Fruit fly (Drosophila melanogaster) whole organism, embryonic: ENCODE data around the gene pug.

ENCODE experiments used
- BtbVII ChIP-seq: fragments of 200-800 bp; sonication (Bioruptor generic); optimal IDR thresholded peaks from 3 replicates; lab custom pipeline; 2017; ENCODE audit warnings: missing biosample characterization, mild to moderate bottlenecking, missing genetic modification characterization
- CG10565 ChIP-seq: fragments of 200-800 bp; sonication (Bioruptor generic); optimal IDR thresholded peaks from 3 replicates; lab custom pipeline; 2016; ENCODE audit warnings: missing biosample characterization, mild to moderate bottlenecking, missing genetic modification characterization
- CG11504 ChIP-seq: fragments of 200-800 bp; sonication (Bioruptor generic); optimal IDR thresholded peaks from 3 replicates; lab custom pipeline; 2019; ENCODE audit warnings: missing biosample characterization, mild to moderate bottlenecking, missing genetic modification characterization, moderate library complexity
- CG12391 ChIP-seq: fragments of 200-800 bp; sonication (Bioruptor generic); optimal IDR thresholded peaks from 3 replicates; lab custom pipeline; 2018; ENCODE audit warnings: missing biosample characterization, mild to moderate bottlenecking, missing genetic modification characterization, moderate library complexity
- CG13287 ChIP-seq: fragments of 200-800 bp; sonication (Bioruptor generic); IDR thresholded peaks from 2 replicates; pipeline ENCODE4 v1.3.6; 2022; ENCODE audit warnings: missing biosample characterization, missing genetic modification characterization; ENCODE audit not compliant: partially characterized antibody
- CG13775 ChIP-seq: fragments of 200-800 bp; sonication (Bioruptor generic); optimal IDR thresholded peaks from 3 replicates; lab custom pipeline; 2017; ENCODE audit warnings: missing biosample characterization, mild to moderate bottlenecking, missing genetic modification characterization
- CG14050 ChIP-seq: fragments of 200-800 bp; sonication (Bioruptor generic); IDR thresholded peaks from 3 replicates; pipeline ENCODE4 v1.3.6; 2022; ENCODE audit warnings: missing biosample characterization, missing genetic modification characterization
- CG14667 ChIP-seq: fragments of 200-800 bp; sonication (Bioruptor generic); IDR thresholded peaks from 2 replicates; pipeline ENCODE4 v1.3.6; 2022; ENCODE audit warnings: missing biosample characterization, missing genetic modification characterization
- CG15601 ChIP-seq: fragments of 200-800 bp; sonication (Bioruptor generic); optimal IDR thresholded peaks from 3 replicates; lab custom pipeline; 2019; ENCODE audit warnings: missing biosample characterization, mild to moderate bottlenecking, missing genetic modification characterization, moderate library complexity
- CG16813 ChIP-seq: fragments of 200-800 bp; sonication (Bioruptor generic); IDR thresholded peaks from 3 replicates; pipeline ENCODE4 v1.3.6; 2022; ENCODE audit warnings: missing biosample characterization, missing genetic modification characterization; ENCODE audit not compliant: partially characterized antibody
- CG17186 ChIP-seq: fragments of 200-800 bp; sonication (Bioruptor generic); optimal IDR thresholded peaks from 3 replicates; lab custom pipeline; 2017; ENCODE audit warnings: missing biosample characterization, missing genetic modification reagents, missing genetic modification characterization
- CG17385 ChIP-seq: fragments of 200-800 bp; sonication (Bioruptor generic); optimal IDR thresholded peaks from 3 replicates; lab custom pipeline; 2018; ENCODE audit warnings: missing biosample characterization, mild to moderate bottlenecking, missing genetic modification characterization
- CG32767 ChIP-seq: fragments of 200-800 bp; sonication (Bioruptor generic); IDR thresholded peaks from 2 replicates; pipeline ENCODE4 v1.3.6; 2022; ENCODE audit warnings: missing biosample characterization, missing genetic modification characterization
- CG42726 ChIP-seq: fragments of 200-800 bp; sonication (Bioruptor generic); IDR thresholded peaks from 2 replicates; pipeline ENCODE4 v1.3.6; 2022; ENCODE audit warnings: missing biosample characterization, missing genetic modification characterization; ENCODE audit not compliant: partially characterized antibody
- CG5953 ChIP-seq: fragments of 200-800 bp; sonication (Bioruptor generic); IDR thresholded peaks from 2 replicates; pipeline ENCODE4 v1.3.6; 2022; ENCODE audit warnings: missing biosample characterization, missing genetic modification characterization
- CG7372 ChIP-seq: fragments of 200-800 bp; sonication (Bioruptor generic); IDR thresholded peaks from 2 replicates; pipeline ENCODE4 v1.3.6; 2022; ENCODE audit warnings: missing biosample characterization, missing genetic modification characterization
- CG7839 ChIP-seq: fragments of 200-800 bp; sonication (Bioruptor generic); optimal IDR thresholded peaks from 3 replicates; lab custom pipeline; 2018; ENCODE audit warnings: missing biosample characterization, mild to moderate bottlenecking, missing genetic modification characterization, moderate library complexity
- CG8765 ChIP-seq: fragments of 200-800 bp; sonication (Bioruptor generic); IDR thresholded peaks from 2 replicates; pipeline ENCODE4 v1.3.6; 2022; ENCODE audit warnings: missing biosample characterization, missing genetic modification characterization
- CG9876 ChIP-seq: fragments of 200-800 bp; sonication (Bioruptor generic); optimal IDR thresholded peaks from 2 replicates; lab custom pipeline; 2016; ENCODE audit warnings: missing biosample characterization, missing genetic modification characterization
- Dip3 ChIP-seq: fragments of 200-800 bp; sonication (Bioruptor generic); optimal IDR thresholded peaks from 3 replicates; lab custom pipeline; 2016; ENCODE audit warnings: missing biosample characterization, missing genetic modification characterization
- Dref ChIP-seq: fragments of 200-800 bp; sonication (Bioruptor generic); IDR thresholded peaks from 2 replicates; pipeline ENCODE4 v1.3.6; 2022; ENCODE audit warnings: missing biosample characterization, missing genetic modification characterization
- Drgx ChIP-seq: fragments of 200-800 bp; sonication (Bioruptor generic); IDR thresholded peaks from 2 replicates; pipeline ENCODE4 v1.3.6; 2022; ENCODE audit warnings: missing biosample characterization, missing genetic modification characterization
- E2f2 ChIP-seq: fragments of 200-800 bp; sonication (Bioruptor generic); IDR thresholded peaks from 2 replicates; pipeline ENCODE4 v1.3.6; 2022; ENCODE audit warnings: missing biosample characterization, missing genetic modification characterization
- Elba2 ChIP-seq: fragments of 200-800 bp; sonication (Bioruptor generic); optimal IDR thresholded peaks from 3 replicates; lab custom pipeline; 2016; ENCODE audit warnings: missing biosample characterization, missing genetic modification characterization
- Hmr ChIP-seq: fragments of 200-800 bp; sonication (Bioruptor generic); optimal IDR thresholded peaks from 3 replicates; lab custom pipeline; 2017; ENCODE audit warnings: mild to moderate bottlenecking, missing biosample characterization, missing genetic modification reagents, missing genetic modification characterization
- Hr39 ChIP-seq: fragments of >200 bp; optimal IDR thresholded peaks from 2 replicates; lab custom pipeline; 2017
- Hr78 ChIP-seq, 2 experiments: fragments of 200-800 bp in 1 of 2; fragments of >200 bp in 1 of 2; sonication (Bioruptor generic) in 1 of 2; optimal IDR thresholded peaks; 2 replicates each; lab custom pipeline; 2017 to 2019; ENCODE audit warnings: missing biosample characterization in 2 of 2, missing genetic modification characterization in 2 of 2, mild to moderate bottlenecking in 1 of 2, moderate library complexity in 1 of 2
- Max ChIP-seq: fragments of 200-800 bp; sonication (Bioruptor generic); optimal IDR thresholded peaks from 2 replicates; lab custom pipeline; 2016; ENCODE audit warnings: missing biosample characterization, mild to moderate bottlenecking, missing genetic modification characterization
- NFAT ChIP-seq: fragments of 200-800 bp; sonication (Bioruptor generic); IDR thresholded peaks from 2 replicates; pipeline ENCODE4 v1.3.6; 2022; ENCODE audit warnings: missing biosample characterization, missing genetic modification characterization
- Pdp1 ChIP-seq, 2 experiments: fragments of 200-800 bp; sonication (Bioruptor generic); optimal IDR thresholded peaks; 3 replicates each; lab custom pipeline; 2016; ENCODE audit warnings: missing biosample characterization in 2 of 2, missing genetic modification characterization in 2 of 2, mild to moderate bottlenecking in 1 of 2, moderate library complexity in 1 of 2
- Ssrp ChIP-seq: fragments of 200-800 bp; sonication (Bioruptor generic); optimal IDR thresholded peaks from 2 replicates; lab custom pipeline; 2018; ENCODE audit warnings: missing biosample characterization, mild to moderate bottlenecking, missing genetic modification characterization, moderate library complexity
- Stat92E ChIP-seq, 3 experiments: fragments of >200 bp in 2 of 3; fragments of 200-800 bp in 1 of 3; sonication (Bioruptor generic) in 1 of 3; optimal IDR thresholded peaks; 2 replicates each; lab custom pipeline; 2017 to 2019; ENCODE audit warnings: missing biosample characterization in 3 of 3, missing genetic modification characterization in 3 of 3, mild to moderate bottlenecking in 1 of 3, moderate library complexity in 1 of 3
- ara ChIP-seq: fragments of 200-800 bp; sonication (Bioruptor generic); IDR thresholded peaks from 2 replicates; pipeline ENCODE4 v1.3.6; 2022; ENCODE audit warnings: missing biosample characterization, missing genetic modification characterization
- bcd ChIP-seq: fragments of 200-800 bp; sonication (Bioruptor generic); optimal IDR thresholded peaks from 2 replicates; lab custom pipeline; 2017; ENCODE audit warnings: missing biosample characterization, mild to moderate bottlenecking, missing genetic modification characterization
- cg ChIP-seq: fragments of 200-800 bp; sonication (Bioruptor generic); optimal IDR thresholded peaks from 3 replicates; lab custom pipeline; 2019; ENCODE audit warnings: missing biosample characterization, mild to moderate bottlenecking, missing genetic modification characterization, moderate library complexity
- chif ChIP-seq, 2 experiments: fragments of 200-800 bp; sonication (Bioruptor generic); optimal IDR thresholded peaks; 3 replicates each; lab custom pipeline; 2016; ENCODE audit warnings: missing biosample characterization in 2 of 2, missing genetic modification characterization in 2 of 2
- dm ChIP-seq: fragments of 200-800 bp; sonication (Bioruptor generic); optimal IDR thresholded peaks from 3 replicates; lab custom pipeline; 2016; ENCODE audit warnings: missing biosample characterization, missing genetic modification characterization
- dysf ChIP-seq: fragments of 200-800 bp; sonication (Bioruptor generic); IDR thresholded peaks from 3 replicates; pipeline ENCODE4 v1.3.6; 2022; ENCODE audit warnings: missing biosample characterization, missing genetic modification characterization
- emc ChIP-seq: fragments of 200-800 bp; sonication (Bioruptor generic); optimal IDR thresholded peaks from 2 replicates; lab custom pipeline; 2016; ENCODE audit warnings: missing biosample characterization, missing genetic modification characterization
- fu2 ChIP-seq: fragments of 200-800 bp; sonication (Bioruptor generic); optimal IDR thresholded peaks from 2 replicates; lab custom pipeline; 2016; ENCODE audit warnings: missing biosample characterization, missing genetic modification characterization
- gcm2 ChIP-seq: fragments of 200-800 bp; sonication (Bioruptor generic); optimal IDR thresholded peaks from 2 replicates; lab custom pipeline; 2016; ENCODE audit warnings: missing biosample characterization, missing genetic modification characterization
- hth ChIP-seq: fragments of >200 bp; optimal IDR thresholded peaks from 2 replicates; lab custom pipeline; 2017; ENCODE audit warnings: inconsistent platforms
- jigr1 ChIP-seq: fragments of 200-800 bp; sonication (Bioruptor generic); IDR thresholded peaks from 3 replicates; pipeline ENCODE4 v1.3.6; 2022; ENCODE audit warnings: missing biosample characterization, missing genetic modification characterization
- kay ChIP-seq: fragments of 200-800 bp; sonication (Bioruptor generic); optimal IDR thresholded peaks from 2 replicates; lab custom pipeline; 2016; ENCODE audit warnings: missing biosample characterization, missing genetic modification characterization
- ro ChIP-seq: fragments of 200-800 bp; sonication (Bioruptor generic); IDR thresholded peaks from 2 replicates; pipeline ENCODE4 v1.3.6; 2022; ENCODE audit warnings: missing biosample characterization, missing genetic modification characterization
- slou ChIP-seq: fragments of 200-800 bp; sonication (Bioruptor generic); optimal IDR thresholded peaks from 3 replicates; lab custom pipeline; 2016; ENCODE audit warnings: missing biosample characterization, missing genetic modification characterization
- tll ChIP-seq, 2 experiments: fragments of 200-800 bp in 1 of 2; fragments of >200 bp in 1 of 2; sonication (Bioruptor generic) in 1 of 2; optimal IDR thresholded peaks; 2 replicates each; lab custom pipeline; 2017 to 2019; ENCODE audit warnings: missing biosample characterization in 2 of 2, missing genetic modification characterization in 2 of 2, mild to moderate bottlenecking in 1 of 2, moderate library complexity in 1 of 2
- vfl ChIP-seq: fragments of 200-800 bp; sonication (Bioruptor generic); optimal IDR thresholded peaks from 2 replicates; lab custom pipeline; 2016; ENCODE audit warnings: missing biosample characterization, missing genetic modification characterization
- vvl ChIP-seq: fragments of 200-800 bp; sonication (Bioruptor generic); IDR thresholded peaks from 2 replicates; pipeline ENCODE4 v1.3.6; 2022; ENCODE audit warnings: missing biosample characterization, missing genetic modification characterization
- z ChIP-seq: fragments of 200-800 bp; sonication (Bioruptor generic); IDR thresholded peaks from 3 replicates; pipeline ENCODE4 v1.3.6; 2022; ENCODE audit warnings: missing biosample characterization, missing genetic modification characterization
- zf30C ChIP-seq: fragments of 200-800 bp; sonication (Bioruptor generic); optimal IDR thresholded peaks from 3 replicates; lab custom pipeline; 2018; ENCODE audit warnings: missing biosample characterization, mild to moderate bottlenecking, missing genetic modification characterization

pug gene

dm6 chr3R:10684284-10684683, 12.1 kb upstream of the pug start (continued):
- TF ChIP-seq CG16813 (GFP tag; lab: Robert Waterston, UW) (no peak), CG7372 (GFP tag; lab: Robert Waterston, UW) (0 out of 2 replicates have a peak, but pooled peaks have one; percentile 34), fu2 (GFP tag; lab: Kevin White, UChicago) (no peak), Stat92E (GFP tag; optimal IDR thresholded peaks at IDR 0.05; lab: Kevin White, UChicago) (no peak), Ssrp (tag; lab: Kevin White, UChicago) (peak; percentile 69), CG42726 (GFP tag; lab: Robert Waterston, UW) (no peak), vvl (GFP tag; lab: Robert Waterston, UW) (peak; percentile 83), CG11504 (tag; lab: Kevin White, UChicago) (peak; percentile 89), cg (GFP tag; lab: Kevin White, UChicago) (no peak), Hmr (GFP tag; lab: Kevin White, UChicago) (peak; percentile 45), CG15601 (tag; lab: Kevin White, UChicago) (no peak), Hr78 (GFP tag; optimal IDR thresholded peaks at IDR 0.05; lab: Kevin White, UChicago) (no peak), E2f2 (GFP tag; lab: Robert Waterston, UW) (peak; percentile 48), jigr1 (GFP tag; lab: Robert Waterston, UW) (peak; percentile 54; the same call in 1 of the 3 replicates), CG12391 (peak; percentile 64), vfl (GFP tag; lab: Kevin White, UChicago) (no peak), bcd (GFP tag; lab: Kevin White, UChicago) (peak; percentile 69), ara (GFP tag; lab: Robert Waterston, UW) (peak; percentile 39; the same call in 1 of the 2 replicates), CG9876 (GFP tag; lab: Kevin White, UChicago) (no peak), slou (GFP tag; lab: Kevin White, UChicago) (no peak), kay (GFP tag; lab: Kevin White, UChicago) (no peak), NFAT (GFP tag; lab: Robert Waterston, UW) (0 out of 2 replicates have a peak, but pooled peaks have one; percentile 18), ro (GFP tag; lab: Robert Waterston, UW) (0 out of 2 replicates have a peak, but pooled peaks have one; percentile 16), gcm2 (GFP tag; lab: Kevin White, UChicago) (no peak), dm (GFP tag; lab: Kevin White, UChicago) (no peak), CG8765 (GFP tag; lab: Robert Waterston, UW) (no peak), tll (GFP tag; optimal IDR thresholded peaks at IDR 0.05; lab: Kevin White, UChicago) (no peak), Pdp1 (GFP tag; optimal IDR thresholded peaks at IDR 0.05; lab: Kevin White, UChicago) (peak; percentile 53 to 71), Elba2 (GFP tag; lab: Kevin White, UChicago) (no peak), CG17186 (GFP tag; lab: Kevin White, UChicago) (no peak), CG5953 (GFP tag; lab: Robert Waterston, UW) (peak; percentile 51), BtbVII (GFP tag; lab: Kevin White, UChicago) (no peak), hth (lab: Kevin White, UChicago) (no peak), Max (GFP tag; lab: Kevin White, UChicago) (no peak), CG13287 (no peak), emc (GFP tag; lab: Kevin White, UChicago) (no peak), Drgx (GFP tag; lab: Robert Waterston, UW) (peak; percentile 45), CG14667 (peak; percentile 46; the same call in 1 of the 2 replicates), CG13775 (GFP tag; lab: Kevin White, UChicago) (no peak), CG10565 (no peak), CG32767 (GFP tag; lab: Robert Waterston, UW) (peak; percentile 71; the same call in 1 of the 2 replicates), Dip3 (GFP tag; lab: Kevin White, UChicago) (peak; percentile 36), CG7839 (tag; lab: Kevin White, UChicago) (peak; percentile 73), dysf (peak; percentile 78), Dref (GFP tag; lab: Robert Waterston, UW) (no peak), CG17385 (GFP tag; lab: Kevin White, UChicago) (peak; percentile 60), z (GFP tag; lab: Robert Waterston, UW) (no peak), chif (GFP tag; optimal IDR thresholded peaks at IDR 0.05; lab: Kevin White, UChicago) (peak; percentile 59 to 70), zf30C (no peak), Hr39 (lab: Kevin White, UChicago) (no peak), CG14050 (peak; percentile 58; the same call in 2 of the 3 replicates)
